Worm (Caenorhabditis elegans) whole organism, young adult: Measurements from ENCODE around the gene dpy-3.
A peak's percentile ranks its signal among the peaks of the same experiment; 100 is the strongest.

ENCODE experiments used
- B0019.2 ChIP-seq: fragments of 200-800 bp; sonication (Bioruptor generic); conservative IDR thresholded peaks from 2 replicates; pipeline ENCODE4 v1.3.6; 2022; ENCODE audit warnings: missing genetic modification reagents, missing genetic modification characterization, missing compliant biosample characterization
- C06A6.2 ChIP-seq: fragments of 200-800 bp; sonication (Bioruptor generic); conservative IDR thresholded peaks from 2 replicates; pipeline ENCODE4 v1.3.6; 2022; ENCODE audit warnings: missing genetic modification characterization, missing compliant biosample characterization
- D2030.7 ChIP-seq: fragments of 200-800 bp; sonication (Bioruptor generic); IDR thresholded peaks from 2 replicates; pipeline ENCODE4 v1.3.6; 2022; ENCODE audit warnings: missing genetic modification reagents, missing genetic modification characterization, missing compliant biosample characterization
- F23B12.7 ChIP-seq: sonication (generic microtip); optimal IDR thresholded peaks from 2 replicates; lab custom pipeline; 2017; ENCODE audit warnings: missing genetic modification characterization, mild to moderate bottlenecking, missing compliant biosample characterization, antibody characterized with exemption, moderate library complexity; ENCODE audit not compliant: insufficient read depth
- F39B2.1 ChIP-seq: fragments of 200-800 bp; sonication (Bioruptor generic); IDR thresholded peaks from 2 replicates; pipeline ENCODE4 v1.3.6; 2022; ENCODE audit warnings: missing genetic modification reagents, missing genetic modification characterization, missing compliant biosample characterization
- F49E8.2 ChIP-seq: sonication (generic microtip); optimal IDR thresholded peaks from 3 replicates; lab custom pipeline; 2017; ENCODE audit warnings: missing genetic modification characterization, mild to moderate bottlenecking, missing compliant biosample characterization, antibody characterized with exemption, moderate library complexity; ENCODE audit not compliant: insufficient read depth
- F55B11.4 ChIP-seq: sonication (generic microtip); optimal IDR thresholded peaks from 2 replicates; lab custom pipeline; 2016; ENCODE audit warnings: missing compliant biosample characterization, missing genetic modification characterization, borderline replicate concordance; ENCODE audit not compliant: insufficient read depth
- K11D2.4 ChIP-seq: fragments of 200-800 bp; sonication (Bioruptor generic); IDR thresholded peaks from 2 replicates; pipeline ENCODE4 v1.3.6; 2022; ENCODE audit warnings: missing genetic modification reagents, missing genetic modification characterization, missing compliant biosample characterization
- T07F8.4 ChIP-seq: sonication (generic microtip); optimal IDR thresholded peaks from 2 replicates; lab custom pipeline; 2016; ENCODE audit warnings: mild to moderate bottlenecking, missing genetic modification characterization, moderate library complexity, missing compliant biosample characterization
- Y56A3A.18 ChIP-seq: fragments of 200-800 bp; sonication (Bioruptor generic); IDR thresholded peaks from 2 replicates; pipeline ENCODE4 v1.3.6; 2022; ENCODE audit warnings: missing genetic modification reagents, missing genetic modification characterization, missing compliant biosample characterization
- Y95B8A.8 ChIP-seq: fragments of 200-800 bp; sonication (Bioruptor generic); IDR thresholded peaks from 2 replicates; pipeline ENCODE4 v1.3.6; 2022; ENCODE audit warnings: missing genetic modification reagents, missing genetic modification characterization, missing compliant biosample characterization
- atf-7 ChIP-seq: sonication (generic microtip); optimal IDR thresholded peaks from 2 replicates; lab custom pipeline; 2017; ENCODE audit warnings: mild to moderate bottlenecking, missing genetic modification characterization, missing compliant biosample characterization
- ccch-3 ChIP-seq: fragments of 200-800 bp; sonication (Bioruptor generic); optimal IDR thresholded peaks from 2 replicates; lab custom pipeline; 2018; ENCODE audit warnings: mild to moderate bottlenecking, missing genetic modification characterization, missing compliant biosample characterization
- ceh-100 ChIP-seq: fragments of 200-800 bp; sonication (Bioruptor generic); IDR thresholded peaks from 2 replicates; pipeline ENCODE4 v1.3.6; 2022; ENCODE audit warnings: missing genetic modification reagents, missing genetic modification characterization, missing compliant biosample characterization
- ceh-40 ChIP-seq: fragments of 200-800 bp; sonication (Bioruptor generic); IDR thresholded peaks from 2 replicates; pipeline ENCODE4 v1.3.6; 2022; ENCODE audit warnings: missing genetic modification characterization, missing compliant biosample characterization
- ceh-79 ChIP-seq: sonication (generic microtip); optimal IDR thresholded peaks from 2 replicates; lab custom pipeline; 2017; ENCODE audit warnings: mild to moderate bottlenecking, missing genetic modification characterization, missing compliant biosample characterization
- chd-7 ChIP-seq: sonication (generic microtip); optimal IDR thresholded peaks from 2 replicates; lab custom pipeline; 2016; ENCODE audit warnings: mild to moderate bottlenecking, missing genetic modification characterization, moderate library complexity, missing compliant biosample characterization
- dpff-1 ChIP-seq: sonication (generic microtip); optimal IDR thresholded peaks from 2 replicates; lab custom pipeline; 2017; ENCODE audit warnings: mild to moderate bottlenecking, missing genetic modification characterization, missing compliant biosample characterization
- egl-18 ChIP-seq: fragments of 200-800 bp; sonication (Bioruptor generic); IDR thresholded peaks from 2 replicates; pipeline ENCODE4 v1.3.6; 2022; ENCODE audit warnings: missing genetic modification reagents, missing genetic modification characterization, missing compliant biosample characterization
- ets-4 ChIP-seq: fragments of 200-800 bp; sonication (Bioruptor generic); optimal IDR thresholded peaks from 2 replicates; lab custom pipeline; 2018; ENCODE audit warnings: mild to moderate bottlenecking, missing genetic modification characterization, missing compliant biosample characterization
- gei-17 ChIP-seq: fragments of 200-800 bp; sonication (Bioruptor generic); optimal IDR thresholded peaks from 2 replicates; lab custom pipeline; 2018; ENCODE audit warnings: mild to moderate bottlenecking, missing genetic modification characterization, missing compliant biosample characterization
- hlh-26 ChIP-seq: fragments of 200-800 bp; sonication (Bioruptor generic); conservative IDR thresholded peaks from 2 replicates; pipeline ENCODE4 v1.3.6; 2022; ENCODE audit warnings: missing genetic modification reagents, missing genetic modification characterization, missing compliant biosample characterization
- hmg-1.2 ChIP-seq: fragments of 200-800 bp; sonication (Bioruptor generic); IDR thresholded peaks from 2 replicates; pipeline ENCODE4 v1.3.6; 2022; ENCODE audit warnings: missing genetic modification reagents, missing genetic modification characterization, missing compliant biosample characterization
- lag-1 ChIP-seq: fragments of 200-800 bp; sonication (Bioruptor generic); IDR thresholded peaks from 2 replicates; pipeline ENCODE4 v1.3.6; 2022; ENCODE audit warnings: missing genetic modification reagents, missing genetic modification characterization, missing compliant biosample characterization
- lsl-1 ChIP-seq: fragments of 200-800 bp; sonication (Bioruptor generic); optimal IDR thresholded peaks from 2 replicates; lab custom pipeline; 2018; ENCODE audit warnings: mild to moderate bottlenecking, missing genetic modification characterization, moderate library complexity, missing compliant biosample characterization
- madf-6 ChIP-seq: fragments of 200-800 bp; sonication (Bioruptor generic); IDR thresholded peaks from 2 replicates; pipeline ENCODE4 v1.3.6; 2022; ENCODE audit warnings: missing genetic modification reagents, missing genetic modification characterization, missing compliant biosample characterization
- nhr-27 ChIP-seq: fragments of 200-800 bp; sonication (Bioruptor generic); optimal IDR thresholded peaks from 2 replicates; lab custom pipeline; 2018; ENCODE audit warnings: mild to moderate bottlenecking, missing genetic modification characterization, moderate library complexity, missing compliant biosample characterization
- nhr-80 ChIP-seq: sonication (generic microtip); optimal IDR thresholded peaks from 2 replicates; lab custom pipeline; 2016; ENCODE audit warnings: missing genetic modification characterization, missing compliant biosample characterization
- nhr-90 ChIP-seq: sonication (generic microtip); optimal IDR thresholded peaks from 2 replicates; lab custom pipeline; 2016; ENCODE audit warnings: missing genotype, mild to moderate bottlenecking, missing genetic modification characterization, missing compliant biosample characterization
- pbrm-1 ChIP-seq: fragments of 200-800 bp; sonication (Bioruptor generic); IDR thresholded peaks from 2 replicates; pipeline ENCODE4 v1.3.6; 2022; ENCODE audit warnings: missing genetic modification reagents, missing genetic modification characterization, missing compliant biosample characterization
- rcor-1 ChIP-seq: fragments of 200-800 bp; sonication (Bioruptor generic); IDR thresholded peaks from 2 replicates; pipeline ENCODE4 v1.3.6; 2022; ENCODE audit warnings: missing genetic modification reagents, missing genetic modification characterization, missing compliant biosample characterization
- repo-1 ChIP-seq: sonication (generic microtip); optimal IDR thresholded peaks from 2 replicates; lab custom pipeline; 2017; ENCODE audit warnings: mild to moderate bottlenecking, missing genetic modification characterization, missing compliant biosample characterization
- sdz-38 ChIP-seq: sonication (generic microtip); optimal IDR thresholded peaks from 2 replicates; lab custom pipeline; 2016; ENCODE audit warnings: missing genotype, missing genetic modification characterization, missing compliant biosample characterization
- snpc-1.3 ChIP-seq: sonication (generic microtip); optimal IDR thresholded peaks from 2 replicates; lab custom pipeline; 2017; ENCODE audit warnings: missing genetic modification characterization, mild to moderate bottlenecking, missing compliant biosample characterization, antibody characterized with exemption, moderate library complexity, missing genotype, missing genetic modification reagents; ENCODE audit not compliant: insufficient read depth
- snpc-3.4 ChIP-seq: sonication (generic microtip); optimal IDR thresholded peaks from 2 replicates; lab custom pipeline; 2017; ENCODE audit warnings: missing genetic modification characterization, mild to moderate bottlenecking, missing compliant biosample characterization, antibody characterized with exemption, moderate library complexity, missing genotype, missing genetic modification reagents
- tbx-9 ChIP-seq: sonication (generic microtip); optimal IDR thresholded peaks from 2 replicates; lab custom pipeline; 2016; ENCODE audit warnings: borderline replicate concordance, missing genetic modification characterization, inconsistent platforms, missing compliant biosample characterization
- zfh-2 ChIP-seq: fragments of 200-800 bp; sonication (Bioruptor generic); conservative IDR thresholded peaks from 2 replicates; pipeline ENCODE4 v1.3.6; 2022; ENCODE audit warnings: missing genetic modification reagents, missing genetic modification characterization, missing compliant biosample characterization
- zim-3 ChIP-seq: sonication (generic microtip); optimal IDR thresholded peaks from 2 replicates; lab custom pipeline; 2017; ENCODE audit warnings: mild to moderate bottlenecking, missing genetic modification characterization, moderate library complexity, missing compliant biosample characterization
- ztf-25 ChIP-seq: fragments of 200-800 bp; sonication (Bioruptor generic); IDR thresholded peaks from 2 replicates; pipeline ENCODE4 v1.3.6; 2022; ENCODE audit warnings: missing genetic modification reagents, missing genetic modification characterization, missing compliant biosample characterization
- ztf-28 ChIP-seq: fragments of 200-800 bp; sonication (Bioruptor generic); IDR thresholded peaks from 2 replicates; pipeline ENCODE4 v1.3.6; 2022; ENCODE audit warnings: missing genetic modification reagents, missing genetic modification characterization, missing compliant biosample characterization

dpy-3 gene

ce11 chrX:2140610-2141009 is 4.8 kb downstream of the dpy-3 start:
- TF ChIP-seq F49E8.2 (tag; lab: Kevin White, UChicago) (no peak), egl-18 (0 out of 2 replicates have a peak, but pooled peaks have one; percentile 19), dpff-1 (tag; lab: Kevin White, UChicago) (no peak), atf-7 (tag; lab: Kevin White, UChicago) (no peak), ztf-28 (no peak), F39B2.1 (GFP tag; lab: Robert Waterston, UW) (no peak), snpc-1.3 (no peak), F23B12.7 (no peak)

- TF ChIP-seq F39B2.1 (GFP tag; lab: Robert Waterston, UW) (no peak), Y95B8A.8 (GFP tag; lab: Robert Waterston, UW) (no peak), ets-4 (GFP tag; lab: Kevin White, UChicago) (no peak), lag-1 (GFP tag; lab: Robert Waterston, UW) (no peak), chd-7 (tag; lab: Kevin White, UChicago) (no peak), ceh-40 (no peak), pbrm-1 (no peak), ceh-79 (no peak), sdz-38 (tag; lab: Kevin White, UChicago) (no peak), ceh-100 (GFP tag; lab: Robert Waterston, UW) (no peak), nhr-80 (tag; lab: Kevin White, UChicago) (no peak), tbx-9 (tag; lab: Kevin White, UChicago) (no peak), Y56A3A.18 (GFP tag; lab: Robert Waterston, UW) (no peak), nhr-90 (tag; lab: Kevin White, UChicago) (no peak), zfh-2 (GFP tag; lab: Robert Waterston, UW) (no peak), nhr-27 (tag; lab: Kevin White, UChicago) (no peak), K11D2.4 (no peak)
Measured at ce11 chrX:2138923-2139322, 6.5 kb downstream of the dpy-3 start.

DNA sequence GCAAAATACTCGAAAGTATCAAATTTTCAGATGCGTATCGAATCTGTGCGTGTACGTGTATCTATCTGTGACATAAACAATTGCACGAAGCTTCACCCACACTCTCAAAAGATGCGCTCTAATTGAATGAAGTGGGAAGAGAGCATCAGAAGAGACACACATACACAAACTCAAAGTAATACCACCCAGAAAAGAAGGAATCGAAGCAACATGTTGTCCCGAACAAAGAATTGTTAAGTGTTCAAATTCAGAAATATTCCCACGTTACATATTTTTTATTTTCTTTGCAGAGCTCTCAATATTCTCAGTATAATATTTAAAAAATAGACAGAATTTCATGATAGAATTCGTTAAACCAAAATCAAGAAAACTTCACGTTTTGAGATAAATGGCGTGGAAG is 8.5 kb downstream of the dpy-3 start:
- no peak for TF ChIP-seq lsl-1 (GFP tag; lab: Kevin White, UChicago)
- no peak for TF ChIP-seq hlh-26 (GFP tag; lab: Robert Waterston, UW)
- TF ChIP-seq F55B11.4 (tag; lab: Kevin White, UChicago) = no peak
- no peak for TF ChIP-seq B0019.2 (GFP tag; lab: Robert Waterston, UW)
- no peak for TF ChIP-seq D2030.7 (GFP tag; lab: Robert Waterston, UW)
- TF ChIP-seq lag-1 (GFP tag; lab: Robert Waterston, UW) = no peak
- TF ChIP-seq zim-3 (tag; lab: Kevin White, UChicago) = no peak
- no peak for TF ChIP-seq C06A6.2 (GFP tag; lab: Robert Waterston, UW)
- TF ChIP-seq rcor-1 = no peak
- no peak for TF ChIP-seq ccch-3
- TF ChIP-seq Y95B8A.8 (GFP tag; lab: Robert Waterston, UW) = no peak
- TF ChIP-seq hmg-1.2 (GFP tag; lab: Robert Waterston, UW) = no peak
- TF ChIP-seq gei-17 (GFP tag; lab: Kevin White, UChicago) = no peak
- TF ChIP-seq repo-1 (tag; lab: Kevin White, UChicago) = no peak
- TF ChIP-seq snpc-3.4 = no peak
- no peak for TF ChIP-seq madf-6
- TF ChIP-seq T07F8.4 (tag; lab: Kevin White, UChicago) = no peak
- no peak for TF ChIP-seq ztf-25 (GFP tag; lab: Robert Waterston, UW)
